Worm (Caenorhabditis elegans) whole organism, midembryonic: ENCODE results near the gene wapl-1.

Experiments
- T22C8.4 ChIP-seq: fragments of 200-800 bp; sonication (Bioruptor generic); IDR thresholded peaks from 2 replicates; pipeline ENCODE4 v1.3.6; 2022; ENCODE audit warnings: missing genetic modification characterization, missing compliant biosample characterization
- cog-1 ChIP-seq: sonication (generic microtip); optimal IDR thresholded peaks from 2 replicates; lab custom pipeline; 2016; ENCODE audit warnings: missing genetic modification characterization, missing compliant biosample characterization
- flt-1 ChIP-seq: fragments of 200-800 bp; sonication (Bioruptor generic); IDR thresholded peaks from 2 replicates; pipeline ENCODE4 v1.3.6; 2022; ENCODE audit warnings: missing genetic modification characterization, missing compliant biosample characterization
- klf-2 ChIP-seq: fragments of 200-800 bp; sonication (Bioruptor generic); conservative IDR thresholded peaks from 2 replicates; pipeline ENCODE4 v1.3.6; 2022; ENCODE audit warnings: missing genetic modification reagents, missing genetic modification characterization, missing compliant biosample characterization
- med-1 ChIP-seq: sonication (generic microtip); optimal IDR thresholded peaks from 2 replicates; lab custom pipeline; 2017; ENCODE audit warnings: missing genetic modification characterization, mild to moderate bottlenecking, missing compliant biosample characterization, antibody characterized with exemption, missing genetic modification reagents; ENCODE audit not compliant: insufficient read depth
- ref-1 ChIP-seq: fragments of 200-800 bp; sonication (Bioruptor generic); conservative IDR thresholded peaks from 2 replicates; pipeline ENCODE4 v1.3.6; 2022; ENCODE audit warnings: missing genetic modification reagents, missing genetic modification characterization, missing compliant biosample characterization
- tab-1 ChIP-seq: fragments of 200-800 bp; sonication (Bioruptor generic); IDR thresholded peaks from 2 replicates; pipeline ENCODE4 v1.3.6; 2022; ENCODE audit warnings: missing genetic modification characterization, missing compliant biosample characterization
- ztf-23 ChIP-seq: fragments of 200-800 bp; sonication (Bioruptor generic); IDR thresholded peaks from 2 replicates; pipeline ENCODE4 v1.3.6; 2022; ENCODE audit warnings: missing genetic modification reagents, missing genetic modification characterization, missing compliant biosample characterization
- ztf-29 ChIP-seq: fragments of 200-800 bp; sonication (Bioruptor generic); IDR thresholded peaks from 2 replicates; pipeline ENCODE4 v1.3.6; 2022; ENCODE audit warnings: missing genetic modification reagents, missing genetic modification characterization, missing compliant biosample characterization

Gene wapl-1

DNA sequence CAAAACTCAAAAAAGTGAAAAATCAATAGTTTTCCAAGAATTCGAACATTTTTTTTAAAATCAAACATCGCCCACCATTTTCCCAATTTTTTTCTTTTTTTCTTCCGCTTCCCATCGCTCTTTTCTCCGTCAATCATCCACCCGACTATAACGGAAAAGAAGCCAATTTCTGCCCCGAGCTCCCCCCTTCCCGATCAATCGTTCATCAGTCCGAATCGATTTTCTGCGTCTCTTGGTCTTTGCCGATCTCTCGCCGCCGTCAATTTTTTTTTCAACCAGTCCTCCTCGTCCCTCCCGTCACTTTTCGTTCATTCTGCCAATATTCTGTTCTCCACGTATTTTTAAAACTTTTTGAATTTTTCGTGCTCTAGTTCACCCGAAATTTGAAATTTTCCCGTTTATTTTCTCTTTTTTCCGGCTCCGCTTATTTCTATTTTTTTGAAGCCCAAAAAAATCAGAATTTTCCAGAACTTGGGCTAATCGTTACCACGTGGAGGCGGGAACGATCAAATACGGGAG lies 51.5 kb downstream of the wapl-1 start, which contains the start of gene ell-1:
ell-1 (plus strand) TSS at position 469 of the 519 bp plus-strand sequence.
- no peak for TF ChIP-seq ref-1 (GFP tag; lab: Robert Waterston, UW)
- no peak for TF ChIP-seq flt-1 (GFP tag; lab: Robert Waterston, UW)

DNA sequence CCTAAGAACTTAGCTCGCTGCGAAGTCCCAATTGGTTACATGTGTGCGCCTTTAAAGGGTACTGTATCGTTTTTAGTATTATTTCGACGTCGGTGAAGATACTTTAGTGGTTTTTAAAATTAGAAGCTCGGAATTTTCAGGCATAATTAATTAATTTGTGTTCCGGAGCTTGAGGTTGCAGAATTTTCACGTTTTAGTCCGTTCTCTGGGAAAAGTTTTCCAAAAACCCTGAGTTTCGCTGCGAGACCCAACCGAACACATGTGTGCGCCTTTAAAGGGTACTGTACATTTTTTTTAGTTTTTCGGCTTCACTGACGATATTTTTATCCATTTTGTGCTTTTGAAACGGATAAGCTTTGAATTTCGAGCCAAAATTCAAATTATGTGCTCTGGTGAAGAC lies 52.1 kb downstream of the wapl-1 start:
- TF ChIP-seq T22C8.4 (GFP tag; lab: Robert Waterston, UW), result no peak
- no peak for TF ChIP-seq cog-1
- no peak for TF ChIP-seq klf-2
- TF ChIP-seq ztf-23, result no peak
- no peak for TF ChIP-seq med-1 (GFP tag; lab: Kevin White, UChicago)
- TF ChIP-seq ztf-29 (GFP tag; lab: Robert Waterston, UW), result no peak
- TF ChIP-seq tab-1 (GFP tag; lab: Robert Waterston, UW), result no peak
- TF ChIP-seq ref-1 (GFP tag; lab: Robert Waterston, UW), result no peak
- TF ChIP-seq flt-1 (GFP tag; lab: Robert Waterston, UW), result no peak
